Fruit fly (Drosophila melanogaster): ENCODE data around the gene CG42394.
A peak's percentile ranks its signal among the peaks of the same experiment; 100 is the strongest.

The CG42394 gene

DNA sequence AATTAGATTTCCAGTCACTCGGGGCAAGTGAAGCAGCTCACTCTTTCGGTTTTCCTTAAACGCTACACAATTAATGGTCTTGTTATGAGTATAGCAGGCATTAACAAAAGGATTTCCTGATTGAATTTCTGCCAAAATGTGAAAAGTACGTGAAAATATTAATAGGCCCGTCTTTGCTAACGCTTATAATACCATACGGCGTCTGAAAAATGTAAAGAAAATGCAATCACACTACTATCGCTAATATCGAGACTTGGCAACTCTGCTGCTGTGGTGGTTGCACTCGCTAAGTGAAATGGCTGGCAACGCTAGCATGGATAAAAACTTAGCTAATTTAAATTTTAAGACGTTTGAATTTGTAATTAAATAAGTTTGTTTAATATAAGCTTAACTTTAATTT lies 43.7 kb downstream of the CG42394 start, which contains the start of gene CG6621 (continued):
- TF ChIP-seq CG12155 (GFP tag; optimal IDR thresholded peaks at IDR 0.05) = peak; percentile 53
- peak; percentile 95 for TF ChIP-seq Myb (GFP tag; optimal IDR thresholded peaks at IDR 0.05)
- TF ChIP-seq CG3726 (GFP tag; IDR thresholded peaks at IDR 0.05) = no peak
- TF ChIP-seq seq (GFP tag; IDR thresholded peaks at IDR 0.05) = no peak
- TF ChIP-seq br (optimal IDR thresholded peaks at IDR 0.05) = no peak
- TF ChIP-seq gfzf (GFP tag; optimal IDR thresholded peaks at IDR 0.05) = peak; percentile 98
- no peak for TF ChIP-seq Sox102F (GFP tag; optimal IDR thresholded peaks at IDR 0.05)
- peak; percentile 49 for TF ChIP-seq CG2712 (tag; optimal IDR thresholded peaks at IDR 0.05)
- TF ChIP-seq E2f2 (GFP tag; IDR thresholded peaks at IDR 0.05) = peak; percentile 78
- peak; percentile 27 for TF ChIP-seq Elba2 (GFP tag; optimal IDR thresholded peaks at IDR 0.05)
- TF ChIP-seq CG2116 (GFP tag; optimal IDR thresholded peaks at IDR 0.05) = peak; percentile 52
- TF ChIP-seq cg (GFP tag; optimal IDR thresholded peaks at IDR 0.05) = no peak
- TF ChIP-seq Xbp1 (GFP tag; optimal IDR thresholded peaks at IDR 0.05) = no peak
- 0 out of 2 replicates have a peak, but pooled peaks have one; percentile 50 for TF ChIP-seq CG42726 (GFP tag; IDR thresholded peaks at IDR 0.05; ENCODE audit: partially characterized antibody)
- no peak for TF ChIP-seq CG17361 (GFP tag; IDR thresholded peaks at IDR 0.05)
- peak; percentile 27 for TF ChIP-seq p53 (GFP tag; optimal IDR thresholded peaks at IDR 0.05)
- TF ChIP-seq Lpt (GFP tag; optimal IDR thresholded peaks at IDR 0.05) = no peak
- 0 out of 3 replicates have a peak, but pooled peaks have one; percentile 23 for TF ChIP-seq CG11456 (GFP tag; IDR thresholded peaks at IDR 0.05)
- no peak for TF ChIP-seq Ssrp (tag; optimal IDR thresholded peaks at IDR 0.05)
- no peak for TF ChIP-seq CG31441 (GFP tag; IDR thresholded peaks at IDR 0.05)
- peak; percentile 74 for TF ChIP-seq BEAF-32 (GFP tag; optimal IDR thresholded peaks at IDR 0.05)
- TF ChIP-seq CG34376 (GFP tag; optimal IDR thresholded peaks at IDR 0.05) = no peak
- no peak for TF ChIP-seq lbe (GFP tag; optimal IDR thresholded peaks at IDR 0.05)
- TF ChIP-seq HHEX (GFP tag; optimal IDR thresholded peaks at IDR 0.05) = no peak
- no peak for TF ChIP-seq ind (GFP tag; optimal IDR thresholded peaks at IDR 0.05)
- TF ChIP-seq Sin3A (optimal IDR thresholded peaks at IDR 0.05) = peak; percentile 80
- peak; percentile 77 for TF ChIP-seq CG13287 (GFP tag; IDR thresholded peaks at IDR 0.05; ENCODE audit: partially characterized antibody)
- TF ChIP-seq Nf-YB (GFP tag; optimal IDR thresholded peaks at IDR 0.05) = no peak
- no peak for TF ChIP-seq Asciz (GFP tag; optimal IDR thresholded peaks at IDR 0.05)
- peak; percentile 64 for TF ChIP-seq MESR4 (GFP tag; optimal IDR thresholded peaks at IDR 0.05)
- no peak for TF ChIP-seq ken (GFP tag; IDR thresholded peaks at IDR 0.05)
- TF ChIP-seq Scr (GFP tag; IDR thresholded peaks at IDR 0.05; ENCODE audit: partially characterized antibody) = peak; percentile 65
- TF ChIP-seq nmo (GFP tag; optimal IDR thresholded peaks at IDR 0.05) = peak; percentile 75
- no peak for TF ChIP-seq run (tag; optimal IDR thresholded peaks at IDR 0.05)
- no peak for TF ChIP-seq twi (tag; optimal IDR thresholded peaks at IDR 0.05)
- peak; percentile 86 for TF ChIP-seq pita (GFP tag; optimal IDR thresholded peaks at IDR 0.05)
- TF ChIP-seq stc (GFP tag; IDR thresholded peaks at IDR 0.05) = no peak
- no peak for TF ChIP-seq CG3838 (GFP tag; optimal IDR thresholded peaks at IDR 0.05)
- peak; percentile 9 for TF ChIP-seq bcd (GFP tag; optimal IDR thresholded peaks at IDR 0.05)
- TF ChIP-seq CG12391 (tag; optimal IDR thresholded peaks at IDR 0.05) = peak; percentile 31
- no peak for TF ChIP-seq NC2α (GFP tag; optimal IDR thresholded peaks at IDR 0.05)
- TF ChIP-seq Hmr (GFP tag; optimal IDR thresholded peaks at IDR 0.05) = peak; percentile 69
- TF ChIP-seq CG9876 (GFP tag; optimal IDR thresholded peaks at IDR 0.05) = no peak
- TF ChIP-seq CG4617 (GFP tag; optimal IDR thresholded peaks at IDR 0.05; ENCODE audit: borderline replicate concordance) = peak; percentile 85
- TF ChIP-seq CG8924 (tag; optimal IDR thresholded peaks at IDR 0.05) = peak; percentile 20
- TF ChIP-seq croc (GFP tag; conservative IDR thresholded peaks at IDR 0.05) = no peak
- TF ChIP-seq CG33213 (GFP tag; optimal IDR thresholded peaks at IDR 0.05) = peak; percentile 73
- peak; percentile 16 for TF ChIP-seq CG13424 (tag; optimal IDR thresholded peaks at IDR 0.05)
- TF ChIP-seq CG1832 (GFP tag; optimal IDR thresholded peaks at IDR 0.05) = no peak
- TF ChIP-seq bbx (GFP tag; IDR thresholded peaks at IDR 0.05; ENCODE audit: partially characterized antibody) = peak; percentile 26; the same call in 1 of the 2 replicates
- no peak for TF ChIP-seq Ravus (GFP tag; IDR thresholded peaks at IDR 0.05)

Data from whole organism, embryonic.